Worm (Caenorhabditis elegans) whole organism, mixed stage, embryonic: ENCODE results near the gene H03G16.7.

Experiments used
- M03D4.4 ChIP-seq: sonication (generic microtip); optimal IDR thresholded peaks from 2 replicates; lab custom pipeline; 2017; ENCODE audit warnings: mild to moderate bottlenecking, missing genetic modification characterization, missing compliant biosample characterization
- bed-3 ChIP-seq: fragments of 200-800 bp; sonication (Bioruptor generic); optimal IDR thresholded peaks from 3 replicates; lab custom pipeline; 2018; ENCODE audit warnings: mild to moderate bottlenecking, missing genetic modification characterization, moderate library complexity, missing compliant biosample characterization
- blmp-1 ChIP-seq: fragments of 150-350 bp; optimal IDR thresholded peaks from 2 replicates; lab custom pipeline; 2014; ENCODE audit warnings: missing biosample characterization, missing genetic modification characterization
- ceh-39 ChIP-seq: fragments of 150-350 bp; optimal IDR thresholded peaks from 2 replicates; lab custom pipeline; 2014; ENCODE audit warnings: missing biosample characterization, missing genetic modification characterization
- ceh-43 ChIP-seq: fragments of 200-800 bp; sonication (Bioruptor generic); optimal IDR thresholded peaks from 2 replicates; lab custom pipeline; 2018; ENCODE audit warnings: mild to moderate bottlenecking, missing genetic modification characterization, moderate library complexity, missing compliant biosample characterization
- ceh-83 ChIP-seq: fragments of 200-800 bp; sonication (Bioruptor generic); optimal IDR thresholded peaks from 2 replicates; lab custom pipeline; 2018; ENCODE audit warnings: mild to moderate bottlenecking, missing genetic modification characterization, missing compliant biosample characterization
- ces-1 ChIP-seq: fragments of 150-350 bp; optimal IDR thresholded peaks from 2 replicates; lab custom pipeline; 2014; ENCODE audit warnings: missing biosample characterization, missing genetic modification reagents, missing genetic modification characterization
- cnd-1 ChIP-seq: fragments of 200-800 bp; sonication (Bioruptor generic); optimal IDR thresholded peaks from 2 replicates; lab custom pipeline; 2018; ENCODE audit warnings: mild to moderate bottlenecking, missing genetic modification characterization, missing compliant biosample characterization
- drap-1 ChIP-seq: fragments of 200-800 bp; sonication (Bioruptor generic); optimal IDR thresholded peaks from 3 replicates; lab custom pipeline; 2018; ENCODE audit warnings: mild to moderate bottlenecking, missing genetic modification characterization, missing compliant biosample characterization
- elt-1 ChIP-seq: sonication (generic microtip); optimal IDR thresholded peaks from 2 replicates; lab custom pipeline; 2017; ENCODE audit warnings: missing genetic modification characterization, mild to moderate bottlenecking, missing compliant biosample characterization, antibody characterized with exemption, moderate library complexity, borderline replicate concordance; ENCODE audit not compliant: insufficient read depth
- elt-3 ChIP-seq: fragments of 150-350 bp; optimal IDR thresholded peaks from 2 replicates; lab custom pipeline; 2014; ENCODE audit warnings: missing biosample characterization, missing genetic modification characterization
- flh-1 ChIP-seq: fragments of 200-800 bp; sonication (Bioruptor generic); optimal IDR thresholded peaks from 2 replicates; lab custom pipeline; 2018; ENCODE audit warnings: mild to moderate bottlenecking, missing genetic modification characterization, moderate library complexity, missing compliant biosample characterization
- ham-2 ChIP-seq: fragments of 200-800 bp; sonication (Bioruptor generic); optimal IDR thresholded peaks from 2 replicates; lab custom pipeline; 2018; ENCODE audit warnings: mild to moderate bottlenecking, missing genetic modification characterization, missing compliant biosample characterization
- hlh-1 ChIP-seq: fragments of 150-350 bp; optimal IDR thresholded peaks from 2 replicates; lab custom pipeline; 2014; ENCODE audit warnings: missing biosample characterization, missing genetic modification reagents, missing genetic modification characterization
- lin-13 ChIP-seq: fragments of 150-350 bp; optimal IDR thresholded peaks from 2 replicates; lab custom pipeline; 2014; ENCODE audit warnings: missing biosample characterization, missing genetic modification characterization
- lin-32 ChIP-seq: fragments of 200-800 bp; sonication (Bioruptor generic); optimal IDR thresholded peaks from 2 replicates; lab custom pipeline; 2018; ENCODE audit warnings: mild to moderate bottlenecking, missing genetic modification characterization, missing compliant biosample characterization
- lsy-2 ChIP-seq: fragments of 150-350 bp; optimal IDR thresholded peaks from 2 replicates; lab custom pipeline; 2014; ENCODE audit warnings: missing biosample characterization, missing genetic modification characterization
- mab-5 ChIP-seq: fragments of 150-350 bp; optimal IDR thresholded peaks from 2 replicates; lab custom pipeline; 2014; ENCODE audit warnings: missing biosample characterization, missing genetic modification characterization
- mep-1 ChIP-seq: fragments of 150-350 bp; optimal IDR thresholded peaks from 2 replicates; lab custom pipeline; 2017; ENCODE audit warnings: missing biosample characterization, missing genetic modification reagents, missing genetic modification characterization, inconsistent platforms
- mls-2 ChIP-seq: sonication (generic microtip); optimal IDR thresholded peaks from 2 replicates; lab custom pipeline; 2016; ENCODE audit warnings: mild to moderate bottlenecking, missing genetic modification characterization, moderate library complexity, missing compliant biosample characterization
- nhr-12 ChIP-seq: fragments of 150-350 bp; optimal IDR thresholded peaks from 2 replicates; lab custom pipeline; 2014; ENCODE audit warnings: missing biosample characterization, missing genetic modification characterization
- nhr-2 ChIP-seq: fragments of 150-350 bp; optimal IDR thresholded peaks from 2 replicates; lab custom pipeline; 2014; ENCODE audit warnings: missing biosample characterization, missing genetic modification characterization
- nhr-237 ChIP-seq: fragments of 150-350 bp; optimal IDR thresholded peaks from 2 replicates; lab custom pipeline; 2014; ENCODE audit warnings: missing biosample characterization, missing genetic modification characterization
- nhr-28 ChIP-seq: fragments of 150-350 bp; optimal IDR thresholded peaks from 2 replicates; lab custom pipeline; 2014; ENCODE audit warnings: missing biosample characterization, missing genetic modification characterization
- nhr-76 ChIP-seq: sonication (generic microtip); optimal IDR thresholded peaks from 2 replicates; lab custom pipeline; 2017; ENCODE audit warnings: missing biosample characterization, missing genetic modification characterization
- pha-4 ChIP-seq: fragments of 150-350 bp; optimal IDR thresholded peaks from 2 replicates; lab custom pipeline; 2018; ENCODE audit warnings: missing biosample characterization, missing genetic modification reagents, missing genetic modification characterization
- sem-2 ChIP-seq: fragments of 200-800 bp; sonication (Bioruptor generic); optimal IDR thresholded peaks from 2 replicates; lab custom pipeline; 2018; ENCODE audit warnings: mild to moderate bottlenecking, missing genetic modification characterization, missing compliant biosample characterization
- snpc-4 ChIP-seq: fragments of 150-350 bp; optimal IDR thresholded peaks from 2 replicates; lab custom pipeline; 2014; ENCODE audit warnings: missing biosample characterization, missing genetic modification characterization
- sptf-1 ChIP-seq: sonication (generic microtip); optimal IDR thresholded peaks from 2 replicates; lab custom pipeline; 2017; ENCODE audit warnings: mild to moderate bottlenecking, missing genetic modification characterization, moderate library complexity, missing compliant biosample characterization
- tbx-8 ChIP-seq: fragments of 200-800 bp; sonication (Bioruptor generic); optimal IDR thresholded peaks from 2 replicates; lab custom pipeline; 2018; ENCODE audit warnings: mild to moderate bottlenecking, missing genetic modification characterization, moderate library complexity, missing compliant biosample characterization
- unc-120 ChIP-seq: sonication (generic microtip); optimal IDR thresholded peaks from 2 replicates; lab custom pipeline; 2017; ENCODE audit warnings: missing genetic modification characterization, missing compliant biosample characterization; ENCODE audit not compliant: poor library complexity, severe bottlenecking
- unc-39 ChIP-seq: fragments of 150-350 bp; optimal IDR thresholded peaks from 2 replicates; lab custom pipeline; 2014; ENCODE audit warnings: missing biosample characterization, missing genetic modification characterization
- unc-62 ChIP-seq: fragments of 150-350 bp; optimal IDR thresholded peaks from 2 replicates; lab custom pipeline; 2014; ENCODE audit warnings: missing biosample characterization, missing genetic modification reagents, missing genetic modification characterization
- zip-8 ChIP-seq: fragments of 150-350 bp; optimal IDR thresholded peaks from 2 replicates; lab custom pipeline; 2014; ENCODE audit warnings: missing biosample characterization, missing genetic modification characterization
- ztf-11 ChIP-seq: fragments of 150-350 bp; optimal IDR thresholded peaks from 2 replicates; lab custom pipeline; 2014; ENCODE audit warnings: missing biosample characterization, missing genetic modification characterization

H03G16.7 gene

ce11 chrX:15042549-15042948 is 13.3 kb downstream of the H03G16.7 start:
- TF ChIP-seq nhr-76 (tag; lab: Kevin White, UChicago), result no peak
- no peak for TF ChIP-seq mep-1 (tag; lab: Kevin White, UChicago)
- TF ChIP-seq unc-39 (tag; lab: Kevin White, UChicago), result no peak
- no peak for TF ChIP-seq mab-5 (tag; lab: Kevin White, UChicago)
- TF ChIP-seq tbx-8 (GFP tag; lab: Kevin White, UChicago), result no peak
- no peak for TF ChIP-seq zip-8
- TF ChIP-seq lsy-2 (tag; lab: Kevin White, UChicago), result no peak
- no peak for TF ChIP-seq sptf-1
- no peak for TF ChIP-seq lin-32 (GFP tag; lab: Kevin White, UChicago)
- TF ChIP-seq bed-3 (GFP tag; lab: Kevin White, UChicago), result no peak
- TF ChIP-seq M03D4.4, result no peak
- no peak for TF ChIP-seq nhr-28
- no peak for TF ChIP-seq unc-62 (GFP tag; lab: Kevin White, UChicago)
- TF ChIP-seq ham-2 (GFP tag; lab: Kevin White, UChicago), result no peak
- no peak for TF ChIP-seq ztf-11 (tag; lab: Kevin White, UChicago)
- TF ChIP-seq nhr-237 (tag; lab: Kevin White, UChicago), result no peak

ce11 chrX:15041340-15041739 is 14.5 kb downstream of the H03G16.7 start:
- TF ChIP-seq nhr-2 (tag; lab: Kevin White, UChicago) (no peak), ces-1 (GFP tag; lab: Kevin White, UChicago) (peak; percentile 98)

- no peak for TF ChIP-seq ces-1 (GFP tag; lab: Kevin White, UChicago)
- peak; percentile 72 for TF ChIP-seq cnd-1 (tag; lab: Kevin White, UChicago)
- TF ChIP-seq ceh-83 (GFP tag; lab: Kevin White, UChicago), result no peak
- no peak for TF ChIP-seq snpc-4 (tag; lab: Kevin White, UChicago)
- TF ChIP-seq mep-1 (tag; lab: Kevin White, UChicago), result peak; percentile 78
- peak; percentile 12 for TF ChIP-seq unc-120 (tag; lab: Kevin White, UChicago)
- TF ChIP-seq hlh-1 (tag; lab: Kevin White, UChicago), result peak; percentile 99
- peak; percentile 22 for TF ChIP-seq tbx-8 (GFP tag; lab: Kevin White, UChicago)
- TF ChIP-seq ztf-11 (tag; lab: Kevin White, UChicago), result no peak
- TF ChIP-seq bed-3 (GFP tag; lab: Kevin White, UChicago), result no peak
- TF ChIP-seq elt-3 (tag; lab: Kevin White, UChicago), result peak; percentile 20
- TF ChIP-seq sptf-1, result peak; percentile 77
- peak; percentile 92 for TF ChIP-seq unc-39 (tag; lab: Kevin White, UChicago)
- TF ChIP-seq elt-1 (tag; lab: Kevin White, UChicago), result peak; percentile 28
- no peak for TF ChIP-seq zip-8
- no peak for TF ChIP-seq lin-32 (GFP tag; lab: Kevin White, UChicago)
- peak; percentile 90 for TF ChIP-seq ham-2 (GFP tag; lab: Kevin White, UChicago)
- no peak for TF ChIP-seq flh-1 (GFP tag; lab: Kevin White, UChicago)
- TF ChIP-seq nhr-2 (tag; lab: Kevin White, UChicago), result peak; percentile 55
- no peak for TF ChIP-seq ceh-43 (GFP tag; lab: Kevin White, UChicago)
- TF ChIP-seq drap-1 (GFP tag; lab: Kevin White, UChicago), result peak; percentile 74
- peak; percentile 78 for TF ChIP-seq unc-62 (GFP tag; lab: Kevin White, UChicago)
- peak; percentile 92 for TF ChIP-seq pha-4
- TF ChIP-seq mls-2 (tag; lab: Kevin White, UChicago), result peak; percentile 67
- TF ChIP-seq mab-5 (tag; lab: Kevin White, UChicago), result no peak
- TF ChIP-seq nhr-76 (tag; lab: Kevin White, UChicago), result no peak
- peak; percentile 65 for TF ChIP-seq ceh-39 (tag; lab: Kevin White, UChicago)
- TF ChIP-seq nhr-237 (tag; lab: Kevin White, UChicago), result peak; percentile 77
- TF ChIP-seq nhr-12 (tag; lab: Kevin White, UChicago), result no peak
- TF ChIP-seq blmp-1 (tag; lab: Kevin White, UChicago), result no peak
- no peak for TF ChIP-seq nhr-28
- TF ChIP-seq lsy-2 (tag; lab: Kevin White, UChicago), result peak; percentile 59
- TF ChIP-seq sem-2 (GFP tag; lab: Kevin White, UChicago), result no peak
- TF ChIP-seq lin-13 (tag; lab: Kevin White, UChicago), result peak; percentile 89
- peak; percentile 19 for TF ChIP-seq M03D4.4
- TF ChIP-seq, all 35 proteins: peak for 20
Measured at ce11 chrX:15040552-15041080, 15.2 kb downstream of the H03G16.7 start, which contains the start of gene C18B12.4. C18B12.4 (minus strand) TSS chrX:15040602.
